Fruit fly (Drosophila melanogaster): ENCODE measurements around the gene Muc30E.

dm6 chr2L:9863479-9863878 lies 39.4 kb downstream of the Muc30E start:
- TF ChIP-seq Myc (optimal IDR thresholded peaks at IDR 0.05): no peak
- TF ChIP-seq insv (optimal IDR thresholded peaks at IDR 0.05): no peak
- no peak for TF ChIP-seq ttk (optimal IDR thresholded peaks at IDR 0.05)
- TF ChIP-seq h (optimal IDR thresholded peaks at IDR 0.05): no peak
- no peak for TF ChIP-seq psq (optimal IDR thresholded peaks at IDR 0.05)
- no peak for TF ChIP-seq Sin3A (optimal IDR thresholded peaks at IDR 0.05)

All from Kc167 (cell line).